Worm (Caenorhabditis elegans) whole organism, L4/young adult: ENCODE measurements around the gene pept-2.

ENCODE experiments used
- W03F9.2 ChIP-seq: fragments of 150-350 bp; optimal IDR thresholded peaks from 2 replicates; lab custom pipeline; 2014; ENCODE audit warnings: missing biosample characterization, missing genetic modification characterization
- dao-5 ChIP-seq: sonication (generic microtip); optimal IDR thresholded peaks from 2 replicates; lab custom pipeline; 2016; ENCODE audit warnings: missing genotype, missing genetic modification characterization, moderate library complexity, missing compliant biosample characterization
- him-1 ChIP-seq: sonication (generic microtip); optimal IDR thresholded peaks from 2 replicates; lab custom pipeline; 2016; ENCODE audit warnings: missing genotype, missing genetic modification reagents, missing genetic modification characterization, missing compliant biosample characterization

- TF ChIP-seq him-1 (no peak), W03F9.2 (tag; lab: Kevin White, UChicago) (no peak), dao-5 (tag; lab: Kevin White, UChicago) (no peak)
Measured at ce11 chrIV:10744475-10744874, 46.0 kb upstream of the pept-2 start, which contains the start of gene T25B9.3.
